Worm (Caenorhabditis elegans): Measurements from ENCODE around the gene hil-2.

- TF ChIP-seq lim-6 (tag; optimal IDR thresholded peaks at IDR 0.05) (no peak), pros-1 (tag; optimal IDR thresholded peaks at IDR 0.05) (no peak), dve-1 (tag; optimal IDR thresholded peaks at IDR 0.05) (no peak), unc-42 (tag; optimal IDR thresholded peaks at IDR 0.05) (no peak), fax-1 (tag; optimal IDR thresholded peaks at IDR 0.05) (no peak), ama-1 (optimal IDR thresholded peaks at IDR 0.05) (no peak), ceh-34 (tag; optimal IDR thresholded peaks at IDR 0.05) (no peak), tbx-2 (tag; optimal IDR thresholded peaks at IDR 0.05) (no peak), mec-3 (tag; optimal IDR thresholded peaks at IDR 0.05; ENCODE audit: borderline replicate concordance) (no peak), ceh-48 (tag; optimal IDR thresholded peaks at IDR 0.05) (no peak), hlh-6 (tag; optimal IDR thresholded peaks at IDR 0.05) (no peak), nhr-11 (tag; optimal IDR thresholded peaks at IDR 0.05) (no peak), ceh-31 (tag; optimal IDR thresholded peaks at IDR 0.05) (no peak)
These were observed 36.8 kb downstream of the hil-2 start for ce11 chrIV:6330790-6331189.
